2 worm cellular contexts compared by ENCODE assay signal in genomic region chrII:2977652-2978051, ce11.
TF ChIP-seq lines count a peak whose summit lies in the region.

No protein-coding gene starts in this region.

TF ChIP-seq in whole organism, L1 larva, 84 proteins besides CTCF, POLR2A, EP300 and RAD21 (continues in another document):
- TF ChIP-seq lin-39 (tag; optimal IDR thresholded peaks at IDR 0.05; lab: Kevin White, UChicago) (no peak), nhr-77 (tag; optimal IDR thresholded peaks at IDR 0.05; lab: Kevin White, UChicago) (no peak), unc-30 (tag; optimal IDR thresholded peaks at IDR 0.05; lab: Kevin White, UChicago) (no peak), efl-3 (GFP tag; optimal IDR thresholded peaks at IDR 0.05; lab: Kevin White, UChicago) (no peak), ceh-88 (GFP tag; IDR thresholded peaks at IDR 0.05; lab: Robert Waterston, UW) (no peak), alr-1 (tag; optimal IDR thresholded peaks at IDR 0.05; lab: Kevin White, UChicago; ENCODE audit: borderline replicate concordance) (no peak), ets-5 (GFP tag; IDR thresholded peaks at IDR 0.05; lab: Robert Waterston, UW) (no peak), egl-13 (tag; optimal IDR thresholded peaks at IDR 0.05; lab: Kevin White, UChicago) (no peak), snpc-4 (tag; optimal IDR thresholded peaks at IDR 0.05; lab: Kevin White, UChicago) (no peak), blmp-1 (tag; optimal IDR thresholded peaks at IDR 0.05; lab: Kevin White, UChicago) (peak; percentile 89), efl-1 (optimal IDR thresholded peaks at IDR 0.05; lab: Kevin White, UChicago) (peak in 1 of 2 experiments; percentile 7), efl-1 (GFP tag; optimal IDR thresholded peaks at IDR 0.05 in 1 of 2; lab: Kevin White, UChicago) (no peak), irx-1 (tag; optimal IDR thresholded peaks at IDR 0.05; lab: Kevin White, UChicago) (no peak), ces-1 (GFP tag; optimal IDR thresholded peaks at IDR 0.05; lab: Kevin White, UChicago) (no peak), fkh-8 (tag; optimal IDR thresholded peaks at IDR 0.05; lab: Kevin White, UChicago) (no peak), unc-98 (GFP tag; IDR thresholded peaks at IDR 0.05; lab: Robert Waterston, UW) (no peak), nhr-71 (tag; optimal IDR thresholded peaks at IDR 0.05; lab: Kevin White, UChicago) (no peak), hpl-2 (GFP tag; optimal IDR thresholded peaks at IDR 0.05; lab: Kevin White, UChicago) (no peak), nhr-85 (tag; lab: Kevin White, UChicago) (peak; percentile 88), grh-1 (GFP tag; IDR thresholded peaks at IDR 0.05; lab: Robert Waterston, UW) (peak; percentile 68), lin-35 (GFP tag; optimal IDR thresholded peaks at IDR 0.05; lab: Kevin White, UChicago) (peak in 1 of 2 experiments; percentile 45), Y116A8C.19 (tag; optimal IDR thresholded peaks at IDR 0.05; lab: Kevin White, UChicago; ENCODE audit: borderline replicate concordance) (no peak), snu-23 (GFP tag; optimal IDR thresholded peaks at IDR 0.05; lab: Kevin White, UChicago) (peak; percentile 6), C04F5.9 (tag; optimal IDR thresholded peaks at IDR 0.05; lab: Kevin White, UChicago) (no peak), isw-1 (GFP tag; IDR thresholded peaks at IDR 0.05; lab: Robert Waterston, UW) (no peak), unc-86 (tag; optimal IDR thresholded peaks at IDR 0.05; lab: Kevin White, UChicago) (no peak), nhr-47 (tag; optimal IDR thresholded peaks at IDR 0.05; lab: Kevin White, UChicago) (no peak), fkh-10 (GFP tag; optimal IDR thresholded peaks at IDR 0.05; lab: Kevin White, UChicago) (no peak), dsc-1 (tag; optimal IDR thresholded peaks at IDR 0.05; lab: Kevin White, UChicago) (no peak), lsy-2 (tag; optimal IDR thresholded peaks at IDR 0.05; lab: Kevin White, UChicago) (peak in 1 of 2 experiments; percentile 3), nhr-237 (tag; optimal IDR thresholded peaks at IDR 0.05; lab: Kevin White, UChicago) (no peak), mef-2 (tag; optimal IDR thresholded peaks at IDR 0.05; lab: Kevin White, UChicago) (no peak), swsn-7 (tag; optimal IDR thresholded peaks at IDR 0.05; lab: Kevin White, UChicago) (no peak), ceh-63 (GFP tag; optimal IDR thresholded peaks at IDR 0.05; lab: Kevin White, UChicago) (no peak), F16B12.6 (tag; optimal IDR thresholded peaks at IDR 0.05; lab: Kevin White, UChicago) (no peak), ceh-8 (GFP tag; optimal IDR thresholded peaks at IDR 0.05; lab: Kevin White, UChicago) (no peak), lin-14 (GFP tag; optimal IDR thresholded peaks at IDR 0.05; lab: Kevin White, UChicago) (peak; percentile 29), pag-3 (tag; optimal IDR thresholded peaks at IDR 0.05; lab: Kevin White, UChicago; ENCODE audit: borderline replicate concordance, insufficient read depth) (no peak), ama-1 (optimal IDR thresholded peaks at IDR 0.05; lab: Kevin White, UChicago) (no peak), pqm-1 (tag; optimal IDR thresholded peaks at IDR 0.05; lab: Kevin White, UChicago) (no peak), zag-1 (tag; optimal IDR thresholded peaks at IDR 0.05; lab: Kevin White, UChicago) (no peak), sox-4 (tag; optimal IDR thresholded peaks at IDR 0.05; lab: Kevin White, UChicago) (no peak), mab-9 (GFP tag; IDR thresholded peaks at IDR 0.05; lab: Robert Waterston, UW) (no peak), sup-37 (GFP tag; optimal IDR thresholded peaks at IDR 0.05; lab: Kevin White, UChicago) (no peak), nhr-12 (tag; optimal IDR thresholded peaks at IDR 0.05; lab: Kevin White, UChicago) (no peak), tlp-1 (tag; optimal IDR thresholded peaks at IDR 0.05; lab: Kevin White, UChicago) (no peak), nhr-19 (GFP tag; conservative IDR thresholded peaks at IDR 0.05; lab: Robert Waterston, UW) (no peak), hlh-4 (tag; optimal IDR thresholded peaks at IDR 0.05; lab: Kevin White, UChicago) (no peak)

TF ChIP-seq in whole organism, L2 larva, 48 proteins besides CTCF, POLR2A, EP300 and RAD21:
- TF ChIP-seq mab-5 (tag; optimal IDR thresholded peaks at IDR 0.05; lab: Kevin White, UChicago) (no peak), blmp-1 (tag; optimal IDR thresholded peaks at IDR 0.05; lab: Kevin White, UChicago; ENCODE audit: insufficient read depth) (peak; percentile 75)

Comparison
In these comparisons a context has a peak if more than half of its experiments do, and no peak if none do; other contexts are left out.
1. Of the 22 proteins assayed by ChIP-seq in both whole organism, L1 larva and whole organism, L2 larva: peak only in whole organism, L1 larva: none; only in whole organism, L2 larva: none; in both: blmp-1; in neither: 20; mixed calls (peak in some experiments, not most) for 1.